Worm (Caenorhabditis elegans) whole organism, mixed stage, embryonic: Measurements from ENCODE around the gene Y37E11B.10.

Source experiments
- M03D4.4 ChIP-seq: sonication (generic microtip); optimal IDR thresholded peaks from 2 replicates; lab custom pipeline; 2017; ENCODE audit warnings: mild to moderate bottlenecking, missing genetic modification characterization, missing compliant biosample characterization
- ces-1 ChIP-seq: fragments of 150-350 bp; optimal IDR thresholded peaks from 2 replicates; lab custom pipeline; 2014; ENCODE audit warnings: missing biosample characterization, missing genetic modification reagents, missing genetic modification characterization
- ham-2 ChIP-seq: fragments of 200-800 bp; sonication (Bioruptor generic); optimal IDR thresholded peaks from 2 replicates; lab custom pipeline; 2018; ENCODE audit warnings: mild to moderate bottlenecking, missing genetic modification characterization, missing compliant biosample characterization
- lsy-2 ChIP-seq: fragments of 150-350 bp; optimal IDR thresholded peaks from 2 replicates; lab custom pipeline; 2014; ENCODE audit warnings: missing biosample characterization, missing genetic modification characterization
- mep-1 ChIP-seq: fragments of 150-350 bp; optimal IDR thresholded peaks from 2 replicates; lab custom pipeline; 2017; ENCODE audit warnings: missing biosample characterization, missing genetic modification reagents, missing genetic modification characterization, inconsistent platforms
- nhr-237 ChIP-seq: fragments of 150-350 bp; optimal IDR thresholded peaks from 2 replicates; lab custom pipeline; 2014; ENCODE audit warnings: missing biosample characterization, missing genetic modification characterization
- nhr-76 ChIP-seq: sonication (generic microtip); optimal IDR thresholded peaks from 2 replicates; lab custom pipeline; 2017; ENCODE audit warnings: missing biosample characterization, missing genetic modification characterization
- pha-4 ChIP-seq: fragments of 150-350 bp; optimal IDR thresholded peaks from 2 replicates; lab custom pipeline; 2018; ENCODE audit warnings: missing biosample characterization, missing genetic modification reagents, missing genetic modification characterization
- tbx-8 ChIP-seq: fragments of 200-800 bp; sonication (Bioruptor generic); optimal IDR thresholded peaks from 2 replicates; lab custom pipeline; 2018; ENCODE audit warnings: mild to moderate bottlenecking, missing genetic modification characterization, moderate library complexity, missing compliant biosample characterization
- unc-120 ChIP-seq: sonication (generic microtip); optimal IDR thresholded peaks from 2 replicates; lab custom pipeline; 2017; ENCODE audit warnings: missing genetic modification characterization, missing compliant biosample characterization; ENCODE audit not compliant: poor library complexity, severe bottlenecking
- unc-39 ChIP-seq: fragments of 150-350 bp; optimal IDR thresholded peaks from 2 replicates; lab custom pipeline; 2014; ENCODE audit warnings: missing biosample characterization, missing genetic modification characterization
- unc-62 ChIP-seq: fragments of 150-350 bp; optimal IDR thresholded peaks from 2 replicates; lab custom pipeline; 2014; ENCODE audit warnings: missing biosample characterization, missing genetic modification reagents, missing genetic modification characterization

- TF ChIP-seq ham-2 (GFP tag; lab: Kevin White, UChicago) = no peak
- no peak for TF ChIP-seq unc-120 (tag; lab: Kevin White, UChicago)
- no peak for TF ChIP-seq ces-1 (GFP tag; lab: Kevin White, UChicago)
- peak; percentile 45 for TF ChIP-seq unc-62
- no peak for TF ChIP-seq tbx-8 (GFP tag; lab: Kevin White, UChicago)
- TF ChIP-seq M03D4.4 (tag; lab: Kevin White, UChicago) = no peak
- TF ChIP-seq unc-39 (tag; lab: Kevin White, UChicago) = no peak
- TF ChIP-seq lsy-2 (tag; lab: Kevin White, UChicago) = no peak
- no peak for TF ChIP-seq nhr-237 (tag; lab: Kevin White, UChicago)
- TF ChIP-seq pha-4 (tag; lab: Kevin White, UChicago) = no peak
- TF ChIP-seq mep-1 (tag; lab: Kevin White, UChicago) = no peak
- TF ChIP-seq nhr-76 (tag; lab: Kevin White, UChicago) = no peak
Measured at ce11 chrIV:3655896-3656295, 49.6 kb upstream of the Y37E11B.10 start.
